Worm (Caenorhabditis elegans) whole organism, mixed stage, embryonic: ENCODE measurements around the gene K09C4.1.

Experiments
- M03D4.4 ChIP-seq: sonication (generic microtip); optimal IDR thresholded peaks from 2 replicates; lab custom pipeline; 2017; ENCODE audit warnings: mild to moderate bottlenecking, missing genetic modification characterization, missing compliant biosample characterization
- bed-3 ChIP-seq: fragments of 200-800 bp; sonication (Bioruptor generic); optimal IDR thresholded peaks from 3 replicates; lab custom pipeline; 2018; ENCODE audit warnings: mild to moderate bottlenecking, missing genetic modification characterization, moderate library complexity, missing compliant biosample characterization
- blmp-1 ChIP-seq: fragments of 150-350 bp; optimal IDR thresholded peaks from 2 replicates; lab custom pipeline; 2014; ENCODE audit warnings: missing biosample characterization, missing genetic modification characterization
- ceh-39 ChIP-seq: fragments of 150-350 bp; optimal IDR thresholded peaks from 2 replicates; lab custom pipeline; 2014; ENCODE audit warnings: missing biosample characterization, missing genetic modification characterization
- ceh-43 ChIP-seq: fragments of 200-800 bp; sonication (Bioruptor generic); optimal IDR thresholded peaks from 2 replicates; lab custom pipeline; 2018; ENCODE audit warnings: mild to moderate bottlenecking, missing genetic modification characterization, moderate library complexity, missing compliant biosample characterization
- ces-1 ChIP-seq: fragments of 150-350 bp; optimal IDR thresholded peaks from 2 replicates; lab custom pipeline; 2014; ENCODE audit warnings: missing biosample characterization, missing genetic modification reagents, missing genetic modification characterization
- cnd-1 ChIP-seq: fragments of 200-800 bp; sonication (Bioruptor generic); optimal IDR thresholded peaks from 2 replicates; lab custom pipeline; 2018; ENCODE audit warnings: mild to moderate bottlenecking, missing genetic modification characterization, missing compliant biosample characterization
- drap-1 ChIP-seq: fragments of 200-800 bp; sonication (Bioruptor generic); optimal IDR thresholded peaks from 3 replicates; lab custom pipeline; 2018; ENCODE audit warnings: mild to moderate bottlenecking, missing genetic modification characterization, missing compliant biosample characterization
- elt-1 ChIP-seq: sonication (generic microtip); optimal IDR thresholded peaks from 2 replicates; lab custom pipeline; 2017; ENCODE audit warnings: missing genetic modification characterization, mild to moderate bottlenecking, missing compliant biosample characterization, antibody characterized with exemption, moderate library complexity, borderline replicate concordance; ENCODE audit not compliant: insufficient read depth
- elt-3 ChIP-seq: fragments of 150-350 bp; optimal IDR thresholded peaks from 2 replicates; lab custom pipeline; 2014; ENCODE audit warnings: missing biosample characterization, missing genetic modification characterization
- flh-1 ChIP-seq: fragments of 200-800 bp; sonication (Bioruptor generic); optimal IDR thresholded peaks from 2 replicates; lab custom pipeline; 2018; ENCODE audit warnings: mild to moderate bottlenecking, missing genetic modification characterization, moderate library complexity, missing compliant biosample characterization
- ham-2 ChIP-seq: fragments of 200-800 bp; sonication (Bioruptor generic); optimal IDR thresholded peaks from 2 replicates; lab custom pipeline; 2018; ENCODE audit warnings: mild to moderate bottlenecking, missing genetic modification characterization, missing compliant biosample characterization
- hlh-1 ChIP-seq: fragments of 150-350 bp; optimal IDR thresholded peaks from 2 replicates; lab custom pipeline; 2014; ENCODE audit warnings: missing biosample characterization, missing genetic modification reagents, missing genetic modification characterization
- lin-13 ChIP-seq: fragments of 150-350 bp; optimal IDR thresholded peaks from 2 replicates; lab custom pipeline; 2014; ENCODE audit warnings: missing biosample characterization, missing genetic modification characterization
- lin-32 ChIP-seq: fragments of 200-800 bp; sonication (Bioruptor generic); optimal IDR thresholded peaks from 2 replicates; lab custom pipeline; 2018; ENCODE audit warnings: mild to moderate bottlenecking, missing genetic modification characterization, missing compliant biosample characterization
- mab-5 ChIP-seq: fragments of 150-350 bp; optimal IDR thresholded peaks from 2 replicates; lab custom pipeline; 2014; ENCODE audit warnings: missing biosample characterization, missing genetic modification characterization
- mep-1 ChIP-seq: fragments of 150-350 bp; optimal IDR thresholded peaks from 2 replicates; lab custom pipeline; 2017; ENCODE audit warnings: missing biosample characterization, missing genetic modification reagents, missing genetic modification characterization, inconsistent platforms
- mls-2 ChIP-seq: sonication (generic microtip); optimal IDR thresholded peaks from 2 replicates; lab custom pipeline; 2016; ENCODE audit warnings: mild to moderate bottlenecking, missing genetic modification characterization, moderate library complexity, missing compliant biosample characterization
- nhr-12 ChIP-seq: fragments of 150-350 bp; optimal IDR thresholded peaks from 2 replicates; lab custom pipeline; 2014; ENCODE audit warnings: missing biosample characterization, missing genetic modification characterization
- nhr-2 ChIP-seq: fragments of 150-350 bp; optimal IDR thresholded peaks from 2 replicates; lab custom pipeline; 2014; ENCODE audit warnings: missing biosample characterization, missing genetic modification characterization
- nhr-237 ChIP-seq: fragments of 150-350 bp; optimal IDR thresholded peaks from 2 replicates; lab custom pipeline; 2014; ENCODE audit warnings: missing biosample characterization, missing genetic modification characterization
- nhr-28 ChIP-seq: fragments of 150-350 bp; optimal IDR thresholded peaks from 2 replicates; lab custom pipeline; 2014; ENCODE audit warnings: missing biosample characterization, missing genetic modification characterization
- nhr-76 ChIP-seq: sonication (generic microtip); optimal IDR thresholded peaks from 2 replicates; lab custom pipeline; 2017; ENCODE audit warnings: missing biosample characterization, missing genetic modification characterization
- pha-4 ChIP-seq: fragments of 150-350 bp; optimal IDR thresholded peaks from 2 replicates; lab custom pipeline; 2018; ENCODE audit warnings: missing biosample characterization, missing genetic modification reagents, missing genetic modification characterization
- snpc-4 ChIP-seq: fragments of 150-350 bp; optimal IDR thresholded peaks from 2 replicates; lab custom pipeline; 2014; ENCODE audit warnings: missing biosample characterization, missing genetic modification characterization
- sptf-1 ChIP-seq: sonication (generic microtip); optimal IDR thresholded peaks from 2 replicates; lab custom pipeline; 2017; ENCODE audit warnings: mild to moderate bottlenecking, missing genetic modification characterization, moderate library complexity, missing compliant biosample characterization
- tbx-8 ChIP-seq: fragments of 200-800 bp; sonication (Bioruptor generic); optimal IDR thresholded peaks from 2 replicates; lab custom pipeline; 2018; ENCODE audit warnings: mild to moderate bottlenecking, missing genetic modification characterization, moderate library complexity, missing compliant biosample characterization
- unc-39 ChIP-seq: fragments of 150-350 bp; optimal IDR thresholded peaks from 2 replicates; lab custom pipeline; 2014; ENCODE audit warnings: missing biosample characterization, missing genetic modification characterization
- unc-62 ChIP-seq: fragments of 150-350 bp; optimal IDR thresholded peaks from 2 replicates; lab custom pipeline; 2014; ENCODE audit warnings: missing biosample characterization, missing genetic modification reagents, missing genetic modification characterization
- zip-8 ChIP-seq: fragments of 150-350 bp; optimal IDR thresholded peaks from 2 replicates; lab custom pipeline; 2014; ENCODE audit warnings: missing biosample characterization, missing genetic modification characterization
- ztf-11 ChIP-seq: fragments of 150-350 bp; optimal IDR thresholded peaks from 2 replicates; lab custom pipeline; 2014; ENCODE audit warnings: missing biosample characterization, missing genetic modification characterization

K09C4.1 gene

ce11 chrX:3306594-3307296 is 8.1 kb downstream of the K09C4.1 start:
- TF ChIP-seq mls-2 (tag; lab: Kevin White, UChicago) (no peak), pha-4 (peak; percentile 53), nhr-2 (no peak)
- TF ChIP-seq, all 35 proteins: peak for 1

DNA sequence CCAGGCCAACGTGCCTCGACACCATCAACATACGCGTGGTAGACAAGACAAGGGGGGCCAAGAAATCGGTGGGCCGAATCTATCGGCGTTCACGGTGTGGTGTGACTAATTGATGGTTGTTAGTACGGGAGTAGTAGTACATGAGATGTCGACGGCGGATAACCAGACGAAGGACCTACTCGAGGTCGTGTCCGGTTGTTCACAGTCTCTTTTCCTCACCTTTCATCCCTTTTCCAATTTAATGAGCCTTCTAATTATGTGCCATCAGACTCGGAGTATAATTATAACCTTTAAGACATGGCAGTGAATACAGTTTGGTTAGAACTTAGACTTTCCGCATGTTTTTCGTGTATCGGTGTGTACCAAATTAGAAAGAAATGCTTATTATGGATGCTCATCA is 12.0 kb downstream of the K09C4.1 start:
- TF ChIP-seq sptf-1 (tag; lab: Kevin White, UChicago): peak; percentile 44
- no peak for TF ChIP-seq bed-3
- TF ChIP-seq nhr-237 (tag; lab: Kevin White, UChicago): no peak
- peak; percentile 90 for TF ChIP-seq nhr-2
- peak; percentile 35 for TF ChIP-seq mls-2 (tag; lab: Kevin White, UChicago)
- TF ChIP-seq ceh-43 (GFP tag; lab: Kevin White, UChicago): peak; percentile 63

DNA sequence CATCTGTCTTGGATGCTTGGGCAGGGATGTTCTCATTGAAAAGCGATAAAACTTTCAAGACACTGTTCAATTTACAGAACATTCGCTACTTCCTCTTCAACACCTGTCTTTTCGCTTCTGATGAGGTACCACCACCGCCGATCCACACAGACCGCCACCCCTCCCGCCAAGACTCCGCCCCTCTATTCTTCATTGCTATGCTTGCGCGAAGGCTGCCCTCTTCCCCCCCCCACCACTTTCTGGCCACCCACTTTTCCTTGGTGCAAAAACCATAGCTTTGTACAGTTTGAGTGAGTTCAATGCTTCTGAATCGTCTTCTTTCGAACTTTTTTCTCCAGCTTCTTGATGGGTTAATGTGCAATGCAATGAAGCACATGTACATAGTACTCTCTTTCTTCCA is 15.3 kb downstream of the K09C4.1 start:
- TF ChIP-seq nhr-28 (tag; lab: Kevin White, UChicago) (no peak), blmp-1 (no peak), nhr-237 (tag; lab: Kevin White, UChicago) (no peak), ceh-43 (GFP tag; lab: Kevin White, UChicago) (no peak), snpc-4 (tag; lab: Kevin White, UChicago) (no peak), ham-2 (peak; percentile 57), mls-2 (tag; lab: Kevin White, UChicago) (peak; percentile 36), lin-13 (no peak), mep-1 (tag; lab: Kevin White, UChicago) (no peak), elt-1 (tag; lab: Kevin White, UChicago) (no peak), pha-4 (no peak), drap-1 (GFP tag; lab: Kevin White, UChicago) (no peak), lin-32 (GFP tag; lab: Kevin White, UChicago) (no peak), unc-39 (tag; lab: Kevin White, UChicago) (no peak), cnd-1 (tag; lab: Kevin White, UChicago) (peak; percentile 22), flh-1 (GFP tag; lab: Kevin White, UChicago) (no peak), ztf-11 (tag; lab: Kevin White, UChicago) (no peak), tbx-8 (GFP tag; lab: Kevin White, UChicago) (no peak), sptf-1 (tag; lab: Kevin White, UChicago) (peak; percentile 27), elt-3 (tag; lab: Kevin White, UChicago) (no peak), unc-62 (GFP tag; lab: Kevin White, UChicago) (no peak), nhr-76 (no peak), hlh-1 (no peak), ces-1 (no peak), mab-5 (no peak), nhr-2 (no peak), ceh-39 (tag; lab: Kevin White, UChicago) (no peak), bed-3 (no peak), nhr-12 (no peak)

DNA sequence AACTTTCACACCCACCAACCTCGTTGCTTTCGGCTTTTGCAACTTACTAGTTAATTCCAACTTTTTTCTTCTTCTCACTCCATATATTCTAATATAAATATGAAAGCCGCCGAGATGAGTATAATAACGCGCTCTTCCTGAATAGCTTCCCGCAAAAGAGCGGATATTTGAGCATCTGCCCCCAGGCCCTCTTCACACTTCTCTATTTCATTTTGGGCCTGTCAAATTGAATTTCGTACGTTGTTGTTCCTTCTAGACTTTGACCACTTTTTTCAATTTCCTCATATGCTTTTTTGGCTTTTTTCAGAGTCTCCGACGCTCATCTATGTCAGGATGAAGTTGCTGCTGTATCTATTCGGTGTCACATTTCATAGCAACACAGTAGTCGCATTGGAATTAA is 16.3 kb downstream of the K09C4.1 start, which contains the start of gene ddr-2:
TSS of gene ddr-2 (plus strand) at position 301 of the 400 bp plus-strand sequence.
- TF ChIP-seq mab-5: no peak
- no peak for TF ChIP-seq snpc-4 (tag; lab: Kevin White, UChicago)
- TF ChIP-seq ces-1: peak; percentile 67

DNA sequence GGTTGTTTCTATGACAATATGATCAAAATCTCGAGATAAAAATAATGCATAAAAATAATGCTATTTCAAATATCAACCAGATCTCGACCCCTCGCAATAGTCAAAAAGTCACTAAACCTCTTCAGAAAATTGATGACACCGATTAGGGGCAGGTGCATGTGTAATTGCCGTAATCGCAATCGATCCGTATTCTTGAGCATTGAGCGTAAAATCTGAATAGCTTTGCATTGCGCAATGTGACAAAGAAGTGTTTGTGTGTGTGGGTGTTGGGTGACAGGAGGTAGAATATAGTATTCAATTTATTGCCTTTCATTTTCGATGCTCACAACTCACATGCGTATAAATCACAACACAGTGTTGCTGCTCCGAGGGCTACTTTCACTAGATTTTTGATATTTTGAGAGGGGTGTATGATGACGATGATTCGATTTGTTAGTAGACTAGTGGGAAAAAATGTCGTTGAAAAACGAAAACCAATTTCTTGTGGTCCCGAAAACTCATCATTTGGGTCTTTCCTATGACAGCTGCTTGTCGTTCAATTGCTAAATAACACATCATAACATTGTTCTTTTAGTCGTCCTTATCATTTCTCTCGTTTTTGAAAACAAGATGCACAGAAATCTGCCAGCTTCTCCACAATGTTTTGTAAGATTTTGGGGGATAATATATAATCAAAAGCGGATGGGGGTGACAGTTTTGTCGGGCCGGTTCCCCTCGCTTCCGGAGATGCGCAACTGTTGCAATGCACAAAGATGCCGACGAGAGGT is 17.4 kb downstream of the K09C4.1 start:
- TF ChIP-seq drap-1 (GFP tag; lab: Kevin White, UChicago): no peak
- no peak for TF ChIP-seq flh-1 (GFP tag; lab: Kevin White, UChicago)
- no peak for TF ChIP-seq ceh-43 (GFP tag; lab: Kevin White, UChicago)
- no peak for TF ChIP-seq ham-2
- no peak for TF ChIP-seq nhr-12
- no peak for TF ChIP-seq mep-1 (tag; lab: Kevin White, UChicago)
- TF ChIP-seq ces-1: peak; percentile 44
- no peak for TF ChIP-seq unc-39 (tag; lab: Kevin White, UChicago)
- peak; percentile 84 for TF ChIP-seq elt-1 (tag; lab: Kevin White, UChicago)
- TF ChIP-seq elt-3 (tag; lab: Kevin White, UChicago): no peak
- no peak for TF ChIP-seq mls-2 (tag; lab: Kevin White, UChicago)
- TF ChIP-seq ceh-39 (tag; lab: Kevin White, UChicago): no peak
- TF ChIP-seq nhr-28 (tag; lab: Kevin White, UChicago): no peak
- peak; percentile 85 for TF ChIP-seq zip-8 (tag; lab: Kevin White, UChicago)
- TF ChIP-seq nhr-2: peak; percentile 82
- peak; percentile 75 for TF ChIP-seq hlh-1
- TF ChIP-seq blmp-1: no peak
- TF ChIP-seq M03D4.4: no peak
- TF ChIP-seq nhr-76: no peak
- no peak for TF ChIP-seq sptf-1 (tag; lab: Kevin White, UChicago)
- TF ChIP-seq, all 35 proteins: peak for 5
